Fruit fly (Drosophila melanogaster) whole organism, embryonic: ENCODE data around the gene Mst98Cb.
A peak's percentile ranks its signal among the peaks of the same experiment; 100 is the strongest.

Source experiments
- Antp ChIP-seq: fragments of 200-800 bp; sonication (Bioruptor generic); optimal IDR thresholded peaks from 3 replicates; lab custom pipeline; 2016; ENCODE audit warnings: missing biosample characterization, missing genetic modification characterization
- Atf6 ChIP-seq: fragments of 200-800 bp; sonication (Bioruptor generic); IDR thresholded peaks from 2 replicates; pipeline ENCODE4 v1.3.6; 2022; ENCODE audit warnings: missing biosample characterization, missing genetic modification characterization
- BEAF-32 ChIP-seq: fragments of 200-800 bp; sonication (Bioruptor generic); optimal IDR thresholded peaks from 3 replicates; lab custom pipeline; 2017; ENCODE audit warnings: missing biosample characterization, missing genetic modification characterization, mild to moderate bottlenecking, moderate library complexity, missing genetic modification reagents
- C15 ChIP-seq: fragments of 200-800 bp; sonication (Bioruptor generic); IDR thresholded peaks from 3 replicates; pipeline ENCODE4 v1.3.6; 2022; ENCODE audit warnings: missing biosample characterization, missing genetic modification characterization
- CG10654 ChIP-seq: fragments of 200-800 bp; sonication (Bioruptor generic); optimal IDR thresholded peaks from 2 replicates; lab custom pipeline; 2016; ENCODE audit warnings: missing biosample characterization, missing genetic modification characterization
- CG11723 ChIP-seq: fragments of 200-800 bp; sonication (Bioruptor generic); optimal IDR thresholded peaks from 2 replicates; lab custom pipeline; 2017; ENCODE audit warnings: missing biosample characterization, mild to moderate bottlenecking, missing genetic modification characterization
- CG12104 ChIP-seq: fragments of 200-800 bp; sonication (Bioruptor generic); optimal IDR thresholded peaks from 3 replicates; lab custom pipeline; 2016; ENCODE audit warnings: missing biosample characterization, missing genetic modification characterization
- CG12155 ChIP-seq: fragments of 200-800 bp; sonication (Bioruptor generic); optimal IDR thresholded peaks from 3 replicates; lab custom pipeline; 2016; ENCODE audit warnings: missing biosample characterization, missing genetic modification characterization
- CG12769 ChIP-seq: fragments of 200-800 bp; sonication (Bioruptor generic); optimal IDR thresholded peaks from 2 replicates; lab custom pipeline; 2019; ENCODE audit warnings: missing biosample characterization, mild to moderate bottlenecking, missing genetic modification characterization, moderate library complexity
- CG13296 ChIP-seq: fragments of 200-800 bp; sonication (Bioruptor generic); optimal IDR thresholded peaks from 3 replicates; lab custom pipeline; 2018; ENCODE audit warnings: missing biosample characterization, mild to moderate bottlenecking, missing genetic modification characterization
- CG13624 ChIP-seq: fragments of 200-800 bp; sonication (Bioruptor generic); optimal IDR thresholded peaks from 2 replicates; lab custom pipeline; 2016; ENCODE audit warnings: missing biosample characterization, missing genetic modification characterization
- CG14050 ChIP-seq: fragments of 200-800 bp; sonication (Bioruptor generic); IDR thresholded peaks from 3 replicates; pipeline ENCODE4 v1.3.6; 2022; ENCODE audit warnings: missing biosample characterization, missing genetic modification characterization
- CG16813 ChIP-seq: fragments of 200-800 bp; sonication (Bioruptor generic); IDR thresholded peaks from 3 replicates; pipeline ENCODE4 v1.3.6; 2022; ENCODE audit warnings: missing biosample characterization, missing genetic modification characterization; ENCODE audit not compliant: partially characterized antibody
- CG17359 ChIP-seq: fragments of 200-800 bp; sonication (Bioruptor generic); optimal IDR thresholded peaks from 3 replicates; lab custom pipeline; 2018; ENCODE audit warnings: missing biosample characterization, mild to moderate bottlenecking, missing genetic modification characterization, moderate library complexity
- CG17802 ChIP-seq: fragments of 200-800 bp; sonication (Bioruptor generic); optimal IDR thresholded peaks from 2 replicates; lab custom pipeline; 2018; ENCODE audit warnings: missing biosample characterization, mild to moderate bottlenecking, missing genetic modification characterization, moderate library complexity
- CG18764 ChIP-seq: fragments of 200-800 bp; sonication (Bioruptor generic); optimal IDR thresholded peaks from 3 replicates; lab custom pipeline; 2016; ENCODE audit warnings: missing biosample characterization, missing genetic modification characterization
- CG2116 ChIP-seq: fragments of 200-800 bp; sonication (Bioruptor generic); optimal IDR thresholded peaks from 3 replicates; lab custom pipeline; 2018; ENCODE audit warnings: missing biosample characterization, mild to moderate bottlenecking, missing genetic modification characterization
- CG2120 ChIP-seq: fragments of 200-800 bp; sonication (Bioruptor generic); optimal IDR thresholded peaks from 3 replicates; lab custom pipeline; 2016; ENCODE audit warnings: missing biosample characterization, missing genetic modification characterization
- CG31365 ChIP-seq: fragments of 200-800 bp; sonication (Bioruptor generic); optimal IDR thresholded peaks from 2 replicates; lab custom pipeline; 2018; ENCODE audit warnings: missing biosample characterization, mild to moderate bottlenecking, missing genetic modification characterization
- CG32767 ChIP-seq: fragments of 200-800 bp; sonication (Bioruptor generic); IDR thresholded peaks from 2 replicates; pipeline ENCODE4 v1.3.6; 2022; ENCODE audit warnings: missing biosample characterization, missing genetic modification characterization
- CG7745 ChIP-seq: fragments of 200-800 bp; sonication (Bioruptor generic); optimal IDR thresholded peaks from 2 replicates; lab custom pipeline; 2018; ENCODE audit warnings: missing biosample characterization, mild to moderate bottlenecking, missing genetic modification characterization, moderate library complexity
- CG7928 ChIP-seq: fragments of 200-800 bp; sonication (Bioruptor generic); optimal IDR thresholded peaks from 2 replicates; lab custom pipeline; 2017; ENCODE audit warnings: missing biosample characterization, mild to moderate bottlenecking, missing genetic modification characterization
- CG8359 ChIP-seq: fragments of 200-800 bp; sonication (Bioruptor generic); optimal IDR thresholded peaks from 2 replicates; lab custom pipeline; 2017; ENCODE audit warnings: missing biosample characterization, mild to moderate bottlenecking, missing genetic modification characterization, borderline replicate concordance
- Camta ChIP-seq: fragments of 200-800 bp; sonication (Bioruptor generic); optimal IDR thresholded peaks from 2 replicates; lab custom pipeline; 2016; ENCODE audit warnings: missing biosample characterization, missing genetic modification characterization
- Hmr ChIP-seq: fragments of 200-800 bp; sonication (Bioruptor generic); optimal IDR thresholded peaks from 3 replicates; lab custom pipeline; 2017; ENCODE audit warnings: mild to moderate bottlenecking, missing biosample characterization, missing genetic modification reagents, missing genetic modification characterization
- Hr51 ChIP-seq, 2 experiments: fragments of 200-800 bp; sonication (Bioruptor generic); optimal IDR thresholded peaks; 2 replicates in 1 of 2; 3 replicates in 1 of 2; lab custom pipeline; 2016 to 2018; ENCODE audit warnings: missing biosample characterization in 2 of 2, missing genetic modification characterization in 2 of 2, mild to moderate bottlenecking in 1 of 2, moderate library complexity in 1 of 2
- Mad ChIP-seq: fragments of 200-800 bp; sonication (Bioruptor generic); optimal IDR thresholded peaks from 2 replicates; lab custom pipeline; 2016; ENCODE audit warnings: missing biosample characterization, missing genetic modification characterization
- Taf1 ChIP-seq: fragments of 200-800 bp; sonication (Bioruptor generic); IDR thresholded peaks from 2 replicates; pipeline ENCODE4 v1.3.6; 2022; ENCODE audit warnings: missing biosample characterization, missing genetic modification characterization
- amos ChIP-seq: fragments of 200-800 bp; sonication (Bioruptor generic); IDR thresholded peaks from 2 replicates; pipeline ENCODE4 v1.3.6; 2022; ENCODE audit warnings: missing biosample characterization, missing genetic modification characterization; ENCODE audit not compliant: partially characterized antibody
- ash1 ChIP-seq: fragments of 200-800 bp; sonication (Bioruptor generic); optimal IDR thresholded peaks from 2 replicates; lab custom pipeline; 2018; ENCODE audit warnings: missing biosample characterization, mild to moderate bottlenecking, missing genetic modification characterization
- bowl ChIP-seq: fragments of 200-800 bp; sonication (Bioruptor generic); IDR thresholded peaks from 2 replicates; pipeline ENCODE4 v1.3.6; 2022; ENCODE audit warnings: missing biosample characterization, missing genetic modification characterization
- chif ChIP-seq, 2 experiments: fragments of 200-800 bp; sonication (Bioruptor generic); optimal IDR thresholded peaks; 3 replicates each; lab custom pipeline; 2016; ENCODE audit warnings: missing biosample characterization in 2 of 2, missing genetic modification characterization in 2 of 2
- dmrt99B ChIP-seq: fragments of 200-800 bp; sonication (Bioruptor generic); optimal IDR thresholded peaks from 2 replicates; lab custom pipeline; 2018; ENCODE audit warnings: missing biosample characterization, mild to moderate bottlenecking, missing genetic modification characterization, moderate library complexity
- emc ChIP-seq: fragments of 200-800 bp; sonication (Bioruptor generic); optimal IDR thresholded peaks from 2 replicates; lab custom pipeline; 2016; ENCODE audit warnings: missing biosample characterization, missing genetic modification characterization
- fd64A ChIP-seq: fragments of 200-800 bp; sonication (Bioruptor generic); optimal IDR thresholded peaks from 3 replicates; lab custom pipeline; 2018; ENCODE audit warnings: missing biosample characterization, mild to moderate bottlenecking, missing genetic modification characterization
- fd96Cb ChIP-seq: fragments of 200-800 bp; sonication (Bioruptor generic); optimal IDR thresholded peaks from 2 replicates; lab custom pipeline; 2018; ENCODE audit warnings: missing biosample characterization, mild to moderate bottlenecking, missing genetic modification characterization, moderate library complexity
- grau ChIP-seq: fragments of 200-800 bp; optimal IDR thresholded peaks from 3 replicates; lab custom pipeline; 2019; ENCODE audit warnings: missing biosample characterization, mild to moderate bottlenecking, missing genetic modification characterization, moderate library complexity
- gt ChIP-seq: fragments of 200-800 bp; sonication (Bioruptor generic); IDR thresholded peaks from 2 replicates; pipeline ENCODE4 v1.3.6; 2022; ENCODE audit warnings: missing biosample characterization, missing genetic modification characterization
- hb ChIP-seq: fragments of 200-800 bp; sonication (Bioruptor generic); IDR thresholded peaks from 3 replicates; pipeline ENCODE4 v1.3.6; 2022; ENCODE audit warnings: missing biosample characterization, missing genetic modification characterization; ENCODE audit not compliant: partially characterized antibody
- hth ChIP-seq: fragments of >200 bp; optimal IDR thresholded peaks from 2 replicates; lab custom pipeline; 2017; ENCODE audit warnings: inconsistent platforms
- nau ChIP-seq: fragments of 200-800 bp; sonication (Bioruptor generic); optimal IDR thresholded peaks from 3 replicates; lab custom pipeline; 2017; ENCODE audit warnings: missing biosample characterization, mild to moderate bottlenecking, missing genetic modification characterization, missing genetic modification reagents
- salm ChIP-seq: fragments of 200-800 bp; sonication (Bioruptor generic); optimal IDR thresholded peaks from 2 replicates; lab custom pipeline; 2018; ENCODE audit warnings: missing biosample characterization, mild to moderate bottlenecking, missing genetic modification characterization
- schlank ChIP-seq: fragments of 200-800 bp; sonication (Bioruptor generic); optimal IDR thresholded peaks from 2 replicates; lab custom pipeline; 2018; ENCODE audit warnings: missing biosample characterization, mild to moderate bottlenecking, missing genetic modification characterization
- slp2 ChIP-seq: fragments of 200-800 bp; sonication (Bioruptor generic); optimal IDR thresholded peaks from 2 replicates; lab custom pipeline; 2016; ENCODE audit warnings: missing biosample characterization, missing genetic modification characterization
- tio ChIP-seq: fragments of 200-800 bp; sonication (Bioruptor generic); optimal IDR thresholded peaks from 2 replicates; lab custom pipeline; 2017; ENCODE audit warnings: missing biosample characterization, missing genetic modification characterization, inconsistent platforms
- tna ChIP-seq: fragments of 200-800 bp; sonication (Bioruptor generic); IDR thresholded peaks from 2 replicates; pipeline ENCODE4 v1.3.6; 2022; ENCODE audit warnings: missing biosample characterization, missing genetic modification characterization; ENCODE audit not compliant: partially characterized antibody
- wdn ChIP-seq: fragments of 200-800 bp; sonication (Bioruptor generic); IDR thresholded peaks from 2 replicates; pipeline ENCODE4 v1.3.6; 2022; ENCODE audit warnings: missing biosample characterization, missing genetic modification characterization
- zfh2 ChIP-seq: fragments of 200-800 bp; sonication (Bioruptor generic); optimal IDR thresholded peaks from 2 replicates; lab custom pipeline; 2016; ENCODE audit warnings: missing biosample characterization, missing genetic modification characterization

Gene Mst98Cb

dm6 chr3R:28339654-28340605 lies 47.3 kb downstream of the Mst98Cb start, which contains the start of the genes Gfat2 and Moca-cyp (continued):
- no peak for TF ChIP-seq emc (GFP tag; lab: Kevin White, UChicago)
- no peak for TF ChIP-seq CG31365 (tag; lab: Kevin White, UChicago)
- no peak for TF ChIP-seq hth (lab: Kevin White, UChicago)
- TF ChIP-seq fd96Cb: peak; percentile 49
- peak; percentile 71 for TF ChIP-seq CG11723 (GFP tag; lab: Kevin White, UChicago)
- peak; percentile 51 to 61 for TF ChIP-seq Hr51 (GFP tag; optimal IDR thresholded peaks at IDR 0.05; lab: Kevin White, UChicago)
- no peak for TF ChIP-seq hb (GFP tag; lab: Robert Waterston, UW)
- no peak for TF ChIP-seq tna
- TF ChIP-seq C15 (GFP tag; lab: Robert Waterston, UW): no peak
- TF ChIP-seq CG17802 (tag; lab: Kevin White, UChicago): peak; percentile 17
- TF ChIP-seq zfh2 (GFP tag; lab: Kevin White, UChicago): peak; percentile 45
- peak; percentile 72 for TF ChIP-seq BEAF-32 (GFP tag; lab: Kevin White, UChicago)
- TF ChIP-seq schlank (tag; lab: Kevin White, UChicago): no peak
- no peak for TF ChIP-seq CG13624 (GFP tag; lab: Kevin White, UChicago)
- TF ChIP-seq CG7928 (GFP tag; lab: Kevin White, UChicago): peak; percentile 88
- TF ChIP-seq CG32767: no peak
- peak; percentile 71 for TF ChIP-seq grau (tag; lab: Kevin White, UChicago)
- TF ChIP-seq Antp: no peak
- TF ChIP-seq CG2116 (GFP tag; lab: Kevin White, UChicago): peak; percentile 42
- TF ChIP-seq CG12104 (GFP tag; lab: Kevin White, UChicago): peak; percentile 62
- peak; percentile 58 for TF ChIP-seq Hmr (GFP tag; lab: Kevin White, UChicago)
- TF ChIP-seq nau (GFP tag; lab: Kevin White, UChicago): no peak
- no peak; the same call in 2 of the 3 replicates for TF ChIP-seq CG14050 (GFP tag; lab: Robert Waterston, UW)
- TF ChIP-seq CG16813 (GFP tag; lab: Robert Waterston, UW): peak; percentile 73
- TF ChIP-seq fd64A: no peak
- TF ChIP-seq Mad (GFP tag; lab: Kevin White, UChicago): peak; percentile 52
- no peak for TF ChIP-seq Taf1 (GFP tag; lab: Robert Waterston, UW)
- TF ChIP-seq salm (tag; lab: Kevin White, UChicago): no peak
- TF ChIP-seq CG10654 (GFP tag; lab: Kevin White, UChicago): peak; percentile 42
- no peak for TF ChIP-seq CG12769 (tag; lab: Kevin White, UChicago)
- TF ChIP-seq chif (GFP tag; optimal IDR thresholded peaks at IDR 0.05; lab: Kevin White, UChicago): no peak
- TF ChIP-seq wdn (GFP tag; lab: Robert Waterston, UW): no peak; the same call in 1 of the 2 replicates
- TF ChIP-seq CG13296: peak; percentile 56
- peak; percentile 10 for TF ChIP-seq CG8359 (GFP tag; lab: Kevin White, UChicago)
- TF ChIP-seq CG7745: peak; percentile 22
- TF ChIP-seq Camta (GFP tag; lab: Kevin White, UChicago): no peak
- peak; percentile 59 for TF ChIP-seq CG2120 (GFP tag; lab: Kevin White, UChicago)
- TF ChIP-seq tio (GFP tag; lab: Kevin White, UChicago): no peak
- no peak for TF ChIP-seq slp2 (GFP tag; lab: Kevin White, UChicago)
- TF ChIP-seq dmrt99B: peak; percentile 56
- TF ChIP-seq CG17359 (tag; lab: Kevin White, UChicago): peak; percentile 39
- TF ChIP-seq bowl (GFP tag; lab: Robert Waterston, UW): no peak
- no peak for TF ChIP-seq ash1 (GFP tag; lab: Kevin White, UChicago)
- TF ChIP-seq Atf6 (GFP tag; lab: Robert Waterston, UW): peak; percentile 29; the same call in 1 of the 2 replicates
- no peak for TF ChIP-seq gt (GFP tag; lab: Robert Waterston, UW)
- peak; percentile 77 for TF ChIP-seq amos (GFP tag; lab: Robert Waterston, UW)
- TF ChIP-seq CG12155 (GFP tag; lab: Kevin White, UChicago): peak; percentile 33
- peak; percentile 30 for TF ChIP-seq CG18764 (GFP tag; lab: Kevin White, UChicago)
